Worm (Caenorhabditis elegans) whole organism, L3 larva: Measurements from ENCODE around the gene F13A7.11.

ENCODE experiments used
- R02D3.7 ChIP-seq: fragments of 150-350 bp; optimal IDR thresholded peaks from 2 replicates; lab custom pipeline; 2014; ENCODE audit warnings: missing biosample characterization, missing genetic modification characterization
- aly-2 ChIP-seq: fragments of 150-350 bp; optimal IDR thresholded peaks from 2 replicates; lab custom pipeline; 2014; ENCODE audit warnings: missing biosample characterization, missing genetic modification characterization
- ceh-16 ChIP-seq: sonication (generic microtip); optimal IDR thresholded peaks from 2 replicates; lab custom pipeline; 2017; ENCODE audit warnings: missing biosample characterization, missing genetic modification characterization
- ceh-28 ChIP-seq: fragments of 150-350 bp; optimal IDR thresholded peaks from 2 replicates; lab custom pipeline; 2014; ENCODE audit warnings: missing biosample characterization, missing genetic modification reagents, missing genetic modification characterization
- ceh-82 ChIP-seq: fragments of 150-350 bp; optimal IDR thresholded peaks from 2 replicates; lab custom pipeline; 2014; ENCODE audit warnings: missing biosample characterization, missing genetic modification characterization
- daf-12 ChIP-seq: fragments of 150-350 bp; optimal IDR thresholded peaks from 2 replicates; lab custom pipeline; 2014; ENCODE audit warnings: missing biosample characterization, missing genetic modification reagents, missing genetic modification characterization
- egl-27 ChIP-seq: sonication (generic microtip); optimal IDR thresholded peaks from 4 replicates; lab custom pipeline; 2017; ENCODE audit warnings: missing biosample characterization, missing genetic modification reagents, missing genetic modification characterization
- egl-5 ChIP-seq: fragments of 150-350 bp; optimal IDR thresholded peaks from 2 replicates; lab custom pipeline; 2017; ENCODE audit warnings: missing biosample characterization, missing genetic modification reagents, missing genetic modification characterization, inconsistent platforms
- elt-1 ChIP-seq: fragments of 150-350 bp; optimal IDR thresholded peaks from 2 replicates; lab custom pipeline; 2014; ENCODE audit warnings: missing biosample characterization, missing genetic modification characterization
- elt-2 ChIP-seq: sonication (generic microtip); optimal IDR thresholded peaks from 2 replicates; lab custom pipeline; 2016; ENCODE audit warnings: missing genetic modification reagents, mild to moderate bottlenecking, missing genetic modification characterization, missing compliant biosample characterization
- elt-3 ChIP-seq, 3 experiments: fragments of 150-350 bp in 1 of 3; sonication (generic microtip) in 2 of 3; optimal IDR thresholded peaks; 2 replicates in 2 of 3; 4 replicates in 1 of 3; lab custom pipeline; 2014 to 2017; ENCODE audit warnings: missing biosample characterization in 3 of 3, missing genetic modification characterization in 3 of 3
- eor-1 ChIP-seq, 2 experiments: fragments of 150-350 bp; optimal IDR thresholded peaks; 2 replicates each; lab custom pipeline; 2014 to 2018; ENCODE audit warnings: missing biosample characterization in 2 of 2, missing genetic modification characterization in 2 of 2
- fkh-10 ChIP-seq: sonication (generic microtip); optimal IDR thresholded peaks from 2 replicates; lab custom pipeline; 2017; ENCODE audit warnings: missing biosample characterization, missing genetic modification reagents, missing genetic modification characterization
- fos-1 ChIP-seq: fragments of 150-350 bp; optimal IDR thresholded peaks from 2 replicates; lab custom pipeline; 2014; ENCODE audit warnings: missing biosample characterization, missing genetic modification characterization
- hmg-11 ChIP-seq: sonication (generic microtip); optimal IDR thresholded peaks from 2 replicates; lab custom pipeline; 2016; ENCODE audit warnings: missing genetic modification characterization, missing compliant biosample characterization
- lin-15B ChIP-seq: fragments of 150-350 bp; optimal IDR thresholded peaks from 2 replicates; lab custom pipeline; 2014; ENCODE audit warnings: missing biosample characterization, missing genetic modification characterization
- lin-39 ChIP-seq: fragments of 150-350 bp; optimal IDR thresholded peaks from 2 replicates; lab custom pipeline; 2018; ENCODE audit warnings: missing biosample characterization, missing genetic modification reagents, missing genetic modification characterization
- lsy-12 ChIP-seq: sonication (generic microtip); optimal IDR thresholded peaks from 2 replicates; lab custom pipeline; 2016; ENCODE audit warnings: mild to moderate bottlenecking, missing genetic modification characterization, missing compliant biosample characterization
- mdl-1 ChIP-seq: fragments of 150-350 bp; optimal IDR thresholded peaks from 2 replicates; lab custom pipeline; 2014; ENCODE audit warnings: missing biosample characterization, missing genetic modification characterization
- mml-1 ChIP-seq: fragments of 150-350 bp; sonication (generic microtip); optimal IDR thresholded peaks from 3 replicates; lab custom pipeline; 2014; ENCODE audit warnings: missing biosample characterization, missing genetic modification characterization
- nfya-1 ChIP-seq: sonication (generic microtip); optimal IDR thresholded peaks from 2 replicates; lab custom pipeline; 2017; ENCODE audit warnings: missing genetic modification characterization, mild to moderate bottlenecking, missing compliant biosample characterization, antibody characterized with exemption, moderate library complexity; ENCODE audit not compliant: insufficient read depth
- nhr-11 ChIP-seq: fragments of 150-350 bp; optimal IDR thresholded peaks from 2 replicates; lab custom pipeline; 2014; ENCODE audit warnings: missing biosample characterization, missing genetic modification characterization
- nhr-12 ChIP-seq: fragments of 150-350 bp; optimal IDR thresholded peaks from 2 replicates; lab custom pipeline; 2014; ENCODE audit warnings: missing biosample characterization, missing genetic modification characterization
- nhr-23 ChIP-seq: fragments of 150-350 bp; optimal IDR thresholded peaks from 2 replicates; lab custom pipeline; 2014; ENCODE audit warnings: missing biosample characterization, missing genetic modification reagents, missing genetic modification characterization
- nhr-25 ChIP-seq: sonication (generic microtip); optimal IDR thresholded peaks from 2 replicates; lab custom pipeline; 2017; ENCODE audit warnings: missing biosample characterization, missing genetic modification characterization
- nhr-28 ChIP-seq: fragments of 150-350 bp; optimal IDR thresholded peaks from 2 replicates; lab custom pipeline; 2014; ENCODE audit warnings: missing biosample characterization, missing genetic modification characterization
- nhr-43 ChIP-seq: sonication (generic microtip); optimal IDR thresholded peaks from 2 replicates; lab custom pipeline; 2016; ENCODE audit warnings: mild to moderate bottlenecking, missing genetic modification characterization, missing compliant biosample characterization; ENCODE audit not compliant: poor library complexity, severe bottlenecking
- nhr-67 ChIP-seq: fragments of 150-350 bp; optimal IDR thresholded peaks from 2 replicates; lab custom pipeline; 2014; ENCODE audit warnings: missing biosample characterization, missing genetic modification characterization
- nhr-76 ChIP-seq: fragments of 150-350 bp; sonication (generic microtip); optimal IDR thresholded peaks from 5 replicates; lab custom pipeline; 2014; ENCODE audit warnings: missing biosample characterization, missing genetic modification characterization
- nhr-77 ChIP-seq: fragments of 150-350 bp; optimal IDR thresholded peaks from 2 replicates; lab custom pipeline; 2014; ENCODE audit warnings: missing biosample characterization, missing genetic modification characterization
- pha-4 ChIP-seq: fragments of 150-350 bp; optimal IDR thresholded peaks from 2 replicates; lab custom pipeline; 2014; ENCODE audit warnings: missing biosample characterization, missing genetic modification reagents, missing genetic modification characterization
- pqm-1 ChIP-seq: fragments of 150-350 bp; optimal IDR thresholded peaks from 2 replicates; lab custom pipeline; 2017; ENCODE audit warnings: missing biosample characterization, missing genetic modification characterization, inconsistent platforms
- sea-2 ChIP-seq: fragments of 150-350 bp; sonication (generic microtip); optimal IDR thresholded peaks from 4 replicates; lab custom pipeline; 2014; ENCODE audit warnings: missing biosample characterization, missing genetic modification reagents, missing genetic modification characterization
- skn-1 ChIP-seq: fragments of 150-350 bp; optimal IDR thresholded peaks from 2 replicates; lab custom pipeline; 2014; ENCODE audit warnings: missing biosample characterization, missing genetic modification characterization
- snpc-4 ChIP-seq: fragments of 150-350 bp; optimal IDR thresholded peaks from 2 replicates; lab custom pipeline; 2014; ENCODE audit warnings: missing biosample characterization, missing genetic modification characterization
- tbx-2 ChIP-seq: sonication (generic microtip); optimal IDR thresholded peaks from 2 replicates; lab custom pipeline; 2016; ENCODE audit warnings: mild to moderate bottlenecking, missing genetic modification characterization, missing compliant biosample characterization
- unc-39 ChIP-seq: sonication (generic microtip); optimal IDR thresholded peaks from 4 replicates; lab custom pipeline; 2017; ENCODE audit warnings: missing biosample characterization, missing genetic modification characterization
- unc-62 ChIP-seq: fragments of 150-350 bp; sonication (generic microtip); optimal IDR thresholded peaks from 4 replicates; lab custom pipeline; 2014; ENCODE audit warnings: missing biosample characterization, missing genetic modification reagents, missing genetic modification characterization
- zag-1 ChIP-seq: fragments of 150-350 bp; optimal IDR thresholded peaks from 2 replicates; lab custom pipeline; 2014; ENCODE audit warnings: missing biosample characterization, missing genetic modification characterization
- ztf-11 ChIP-seq: fragments of 150-350 bp; optimal IDR thresholded peaks from 2 replicates; lab custom pipeline; 2014; ENCODE audit warnings: missing biosample characterization, missing genetic modification characterization

Gene F13A7.11

ce11 chrV:16401519-16401918, 6.4 kb upstream of the F13A7.11 start, which contains the start of gene F13A7.14:
TSS of gene F13A7.14 (plus strand) at chrV:16401891.
- TF ChIP-seq nhr-25 (peak; percentile 45), nhr-76 (no peak), nhr-23 (tag; lab: Kevin White, UChicago) (peak; percentile 81), ceh-28 (tag; lab: Kevin White, UChicago) (peak; percentile 16), mdl-1 (tag; lab: Kevin White, UChicago) (no peak), nhr-43 (tag; lab: Kevin White, UChicago) (peak; percentile 90), nhr-77 (no peak), egl-5 (no peak), nhr-12 (tag; lab: Kevin White, UChicago) (no peak), nhr-67 (tag; lab: Kevin White, UChicago) (no peak), elt-2 (tag; lab: Kevin White, UChicago) (peak; percentile 41), nhr-28 (no peak), fkh-10 (peak; percentile 14), aly-2 (tag; lab: Kevin White, UChicago) (no peak), lin-15B (peak; percentile 76), mml-1 (tag; lab: Kevin White, UChicago) (no peak), ztf-11 (tag; lab: Kevin White, UChicago) (no peak), hmg-11 (tag; lab: Kevin White, UChicago) (peak; percentile 63), zag-1 (tag; lab: Kevin White, UChicago) (no peak), elt-1 (tag; lab: Kevin White, UChicago) (peak; percentile 17), R02D3.7 (tag; lab: Kevin White, UChicago) (peak; percentile 59), unc-62 (GFP tag; lab: Kevin White, UChicago) (no peak), eor-1 (tag; optimal IDR thresholded peaks at IDR 0.05; lab: Kevin White, UChicago) (no peak), egl-27 (tag; lab: Kevin White, UChicago) (no peak), sea-2 (GFP tag; lab: Kevin White, UChicago) (no peak), pha-4 (tag; lab: Kevin White, UChicago) (peak; percentile 73), snpc-4 (peak; percentile 88), ceh-82 (no peak), daf-12 (tag; lab: Kevin White, UChicago) (no peak), nfya-1 (tag; lab: Kevin White, UChicago) (peak; percentile 83), pqm-1 (tag; lab: Kevin White, UChicago) (peak; percentile 26), lsy-12 (tag; lab: Kevin White, UChicago) (peak; percentile 73), lin-39 (tag; lab: Kevin White, UChicago) (peak; percentile 65), skn-1 (tag; lab: Kevin White, UChicago) (peak; percentile 29)

ce11 chrV:16399388-16399787, 4.3 kb upstream of the F13A7.11 start, which contains the start of gene sre-36:
TSS of gene sre-36 (plus strand) at chrV:16399688.
- TF ChIP-seq unc-39 (tag; lab: Kevin White, UChicago) (no peak), mdl-1 (tag; lab: Kevin White, UChicago) (no peak), pqm-1 (tag; lab: Kevin White, UChicago) (no peak), unc-62 (GFP tag; lab: Kevin White, UChicago) (no peak), egl-5 (no peak)

ce11 chrV:16395739-16396138, 635 bp upstream of the F13A7.11 start, which contains the start of gene F13A7.12:
TSS of gene F13A7.12 (plus strand) at chrV:16396039.
- TF ChIP-seq fos-1 (no peak), zag-1 (tag; lab: Kevin White, UChicago) (no peak), ceh-16 (tag; lab: Kevin White, UChicago) (no peak), snpc-4 (no peak), eor-1 (tag; optimal IDR thresholded peaks at IDR 0.05; lab: Kevin White, UChicago) (no peak), elt-3 (tag; optimal IDR thresholded peaks at IDR 0.05; lab: Kevin White, UChicago) (no peak), nhr-11 (tag; lab: Kevin White, UChicago) (no peak), nhr-43 (tag; lab: Kevin White, UChicago) (no peak), sea-2 (GFP tag; lab: Kevin White, UChicago) (no peak), tbx-2 (tag; lab: Kevin White, UChicago) (no peak), fkh-10 (no peak), aly-2 (tag; lab: Kevin White, UChicago) (no peak), ztf-11 (tag; lab: Kevin White, UChicago) (no peak), ceh-28 (tag; lab: Kevin White, UChicago) (no peak), nfya-1 (tag; lab: Kevin White, UChicago) (no peak), mml-1 (tag; lab: Kevin White, UChicago) (no peak), nhr-12 (tag; lab: Kevin White, UChicago) (no peak), nhr-67 (tag; lab: Kevin White, UChicago) (no peak)
